Worm (Caenorhabditis elegans): ENCODE results near the gene hmit-1.2.

Gene hmit-1.2

ce11 chrV:18565621-18566020 is 41.1 kb downstream of the hmit-1.2 start:
- no peak for TF ChIP-seq hlh-1 (tag; optimal IDR thresholded peaks at IDR 0.05)
- TF ChIP-seq ham-2 (GFP tag; optimal IDR thresholded peaks at IDR 0.05) = peak; percentile 43
- no peak for TF ChIP-seq nhr-76 (tag; optimal IDR thresholded peaks at IDR 0.05)
- peak; percentile 10 for TF ChIP-seq sptf-1 (tag; optimal IDR thresholded peaks at IDR 0.05)
- no peak for TF ChIP-seq ceh-83 (GFP tag; optimal IDR thresholded peaks at IDR 0.05)

- TF ChIP-seq ham-2 (GFP tag; optimal IDR thresholded peaks at IDR 0.05) (no peak), ceh-43 (GFP tag; optimal IDR thresholded peaks at IDR 0.05) (no peak), nhr-76 (tag; optimal IDR thresholded peaks at IDR 0.05) (no peak), nhr-237 (tag; optimal IDR thresholded peaks at IDR 0.05) (no peak), hlh-1 (tag; optimal IDR thresholded peaks at IDR 0.05) (no peak), nhr-28 (tag; optimal IDR thresholded peaks at IDR 0.05) (no peak), bed-3 (GFP tag; optimal IDR thresholded peaks at IDR 0.05) (no peak), lin-32 (GFP tag; optimal IDR thresholded peaks at IDR 0.05) (no peak), mep-1 (tag; optimal IDR thresholded peaks at IDR 0.05) (no peak), ceh-39 (tag; optimal IDR thresholded peaks at IDR 0.05) (no peak)
Observed at ce11 chrV:18569445-18569844, 44.9 kb downstream of the hmit-1.2 start.

- no peak for TF ChIP-seq ham-2 (GFP tag; optimal IDR thresholded peaks at IDR 0.05)
- no peak for TF ChIP-seq ceh-83 (GFP tag; optimal IDR thresholded peaks at IDR 0.05)
- no peak for TF ChIP-seq sem-2 (GFP tag; optimal IDR thresholded peaks at IDR 0.05)
- TF ChIP-seq drap-1 (GFP tag; optimal IDR thresholded peaks at IDR 0.05) = no peak
- no peak for TF ChIP-seq lin-13 (tag; optimal IDR thresholded peaks at IDR 0.05)
- no peak for TF ChIP-seq mab-5 (tag; optimal IDR thresholded peaks at IDR 0.05)
- TF ChIP-seq flh-1 (GFP tag; optimal IDR thresholded peaks at IDR 0.05) = no peak
- no peak for TF ChIP-seq elt-3 (tag; optimal IDR thresholded peaks at IDR 0.05)
- TF ChIP-seq mep-1 (tag; optimal IDR thresholded peaks at IDR 0.05) = no peak
- no peak for TF ChIP-seq nhr-28 (tag; optimal IDR thresholded peaks at IDR 0.05)
Observed at ce11 chrV:18571533-18571932, 47.0 kb downstream of the hmit-1.2 start, which contains the start of gene Y51A2D.21. TSS of gene Y51A2D.21 (plus strand) at chrV:18571833.

ce11 chrV:18573199-18573598 is 48.6 kb downstream of the hmit-1.2 start:
- no peak for TF ChIP-seq blmp-1 (tag; optimal IDR thresholded peaks at IDR 0.05)
- TF ChIP-seq ceh-83 (GFP tag; optimal IDR thresholded peaks at IDR 0.05) = no peak
- no peak for TF ChIP-seq elt-3 (tag; optimal IDR thresholded peaks at IDR 0.05)
- peak; percentile 77 for TF ChIP-seq drap-1 (GFP tag; optimal IDR thresholded peaks at IDR 0.05)
- no peak for TF ChIP-seq mep-1 (tag; optimal IDR thresholded peaks at IDR 0.05)
- TF ChIP-seq nhr-2 (tag; optimal IDR thresholded peaks at IDR 0.05) = no peak
- peak; percentile 16 for TF ChIP-seq lsy-2 (tag; optimal IDR thresholded peaks at IDR 0.05)
- no peak for TF ChIP-seq pha-4 (tag; optimal IDR thresholded peaks at IDR 0.05)
- no peak for TF ChIP-seq unc-120 (tag; optimal IDR thresholded peaks at IDR 0.05; ENCODE audit: poor library complexity, severe bottlenecking)
- no peak for TF ChIP-seq tbx-8 (GFP tag; optimal IDR thresholded peaks at IDR 0.05)
- no peak for TF ChIP-seq cnd-1 (tag; optimal IDR thresholded peaks at IDR 0.05)
- TF ChIP-seq zip-8 (tag; optimal IDR thresholded peaks at IDR 0.05) = no peak
- TF ChIP-seq mab-5 (tag; optimal IDR thresholded peaks at IDR 0.05) = no peak
- no peak for TF ChIP-seq ces-1 (GFP tag; optimal IDR thresholded peaks at IDR 0.05)
- TF ChIP-seq ham-2 (GFP tag; optimal IDR thresholded peaks at IDR 0.05) = no peak
- TF ChIP-seq elt-1 (tag; optimal IDR thresholded peaks at IDR 0.05; ENCODE audit: borderline replicate concordance, insufficient read depth) = no peak

- TF ChIP-seq sptf-1 (tag; optimal IDR thresholded peaks at IDR 0.05) (no peak), unc-62 (GFP tag; optimal IDR thresholded peaks at IDR 0.05) (no peak), hlh-1 (tag; optimal IDR thresholded peaks at IDR 0.05) (no peak), bed-3 (GFP tag; optimal IDR thresholded peaks at IDR 0.05) (no peak), mls-2 (tag; optimal IDR thresholded peaks at IDR 0.05) (no peak), tbx-8 (GFP tag; optimal IDR thresholded peaks at IDR 0.05) (no peak), nhr-237 (tag; optimal IDR thresholded peaks at IDR 0.05) (no peak), ceh-83 (GFP tag; optimal IDR thresholded peaks at IDR 0.05) (no peak), ham-2 (GFP tag; optimal IDR thresholded peaks at IDR 0.05) (no peak)
Observed at ce11 chrV:18575084-18575483, 50.5 kb downstream of the hmit-1.2 start.

ce11 chrV:18576128-18576527 is 51.6 kb downstream of the hmit-1.2 start:
- TF ChIP-seq ceh-83 (GFP tag; optimal IDR thresholded peaks at IDR 0.05) (no peak), cnd-1 (tag; optimal IDR thresholded peaks at IDR 0.05) (no peak), zip-8 (tag; optimal IDR thresholded peaks at IDR 0.05) (no peak), flh-1 (GFP tag; optimal IDR thresholded peaks at IDR 0.05) (no peak), mls-2 (tag; optimal IDR thresholded peaks at IDR 0.05) (no peak), unc-120 (tag; optimal IDR thresholded peaks at IDR 0.05; ENCODE audit: poor library complexity, severe bottlenecking) (no peak), nhr-12 (tag; optimal IDR thresholded peaks at IDR 0.05) (no peak), nhr-2 (tag; optimal IDR thresholded peaks at IDR 0.05) (no peak), lin-32 (GFP tag; optimal IDR thresholded peaks at IDR 0.05) (no peak), unc-62 (GFP tag; optimal IDR thresholded peaks at IDR 0.05) (no peak), pha-4 (tag; optimal IDR thresholded peaks at IDR 0.05) (no peak), elt-1 (tag; optimal IDR thresholded peaks at IDR 0.05; ENCODE audit: borderline replicate concordance, insufficient read depth) (no peak), sptf-1 (tag; optimal IDR thresholded peaks at IDR 0.05) (no peak), unc-39 (tag; optimal IDR thresholded peaks at IDR 0.05) (no peak), ham-2 (GFP tag; optimal IDR thresholded peaks at IDR 0.05) (no peak), lsy-2 (tag; optimal IDR thresholded peaks at IDR 0.05) (no peak), elt-3 (tag; optimal IDR thresholded peaks at IDR 0.05) (no peak), tbx-8 (GFP tag; optimal IDR thresholded peaks at IDR 0.05) (no peak), blmp-1 (tag; optimal IDR thresholded peaks at IDR 0.05) (no peak)
